Fruit fly (Drosophila melanogaster): ENCODE data around the gene mTerf5.

DNA sequence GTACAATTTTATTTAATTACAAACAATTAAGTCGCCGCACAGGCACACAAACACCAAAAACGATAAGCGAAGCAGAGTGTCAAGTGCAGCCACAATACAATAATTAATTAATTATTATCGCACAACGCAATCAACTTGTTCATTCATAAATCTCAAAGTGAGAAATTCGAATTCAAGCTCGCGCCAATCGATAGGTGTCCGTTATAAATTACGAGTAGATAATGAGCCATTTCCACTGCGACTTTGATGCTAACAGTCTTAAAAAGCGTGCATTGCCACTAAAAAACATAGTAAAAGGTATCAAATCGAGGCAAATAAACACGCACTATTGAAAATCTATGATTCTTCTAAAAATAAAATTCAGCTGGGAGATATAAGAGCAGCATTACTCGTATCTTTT is 6.7 kb upstream of the mTerf5 start:
- no peak for TF ChIP-seq salm (tag; optimal IDR thresholded peaks at IDR 0.05)
- TF ChIP-seq MESR4 (GFP tag; optimal IDR thresholded peaks at IDR 0.05), result no peak
- no peak for TF ChIP-seq CG31441 (GFP tag; IDR thresholded peaks at IDR 0.05)
- TF ChIP-seq pan (optimal IDR thresholded peaks at IDR 0.05), result no peak
- no peak for TF ChIP-seq pan (GFP tag; optimal IDR thresholded peaks at IDR 0.05 in 1 of 2, IDR thresholded peaks at IDR 0.05 in 1 of 2)
- no peak for TF ChIP-seq Pdp1 (GFP tag; optimal IDR thresholded peaks at IDR 0.05)
- no peak for TF ChIP-seq sim (GFP tag; IDR thresholded peaks at IDR 0.05)
- no peak for TF ChIP-seq bbx (GFP tag; IDR thresholded peaks at IDR 0.05; ENCODE audit: partially characterized antibody)
